Worm (Caenorhabditis elegans): Measurements from ENCODE around the gene snf-9.

snf-9 gene

ce11 chrIV:17308211-17308610, 3.7 kb upstream of the snf-9 start, which contains the start of gene T28F3.9:
Gene T28F3.9, plus strand, starts transcription at chrIV:17308511.
- no peak for TF ChIP-seq unc-62 (GFP tag; optimal IDR thresholded peaks at IDR 0.05)

DNA sequence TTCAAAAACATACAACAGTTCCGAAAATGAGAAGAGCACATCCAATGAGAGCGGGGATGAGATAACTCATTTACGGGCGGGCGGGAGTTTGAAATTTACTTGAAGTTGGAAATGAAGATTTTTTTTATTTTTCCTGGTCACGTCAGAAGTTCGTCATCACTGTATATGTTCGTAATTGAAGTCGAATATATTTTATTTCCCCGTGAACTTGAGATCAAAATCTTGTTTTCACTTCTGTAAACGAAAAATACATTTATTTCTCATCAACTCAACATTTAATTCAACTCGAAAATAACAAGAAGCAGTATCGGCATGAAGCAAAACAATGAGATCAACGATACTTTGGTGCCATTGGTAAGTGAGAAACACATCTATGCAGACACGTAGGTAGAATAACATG, 4.5 kb downstream of the snf-9 start, which contains the start of gene C49C3.20:
TSS of gene C49C3.20 (minus strand) at position 101 of the 400 bp plus-strand sequence.
- no peak for TF ChIP-seq unc-62 (GFP tag; optimal IDR thresholded peaks at IDR 0.05)

- no peak for TF ChIP-seq unc-62 (GFP tag; optimal IDR thresholded peaks at IDR 0.05)
These were observed 8.5 kb downstream of the snf-9 start, which contains the start of gene C49C3.4 for ce11 chrIV:17320445-17320844. Gene C49C3.4, plus strand, starts transcription at chrIV:17320795.

ce11 chrIV:17328834-17329233, 16.9 kb downstream of the snf-9 start, which contains the start of gene ceh-88:
Gene ceh-88, plus strand, starts transcription at chrIV:17329188.
- TF ChIP-seq unc-62 (GFP tag; optimal IDR thresholded peaks at IDR 0.05) = no peak

- TF ChIP-seq unc-62 (GFP tag; optimal IDR thresholded peaks at IDR 0.05) = no peak
These were observed 19.2 kb downstream of the snf-9 start, which contains the start of gene C49C3.6 for ce11 chrIV:17331100-17331577. Gene C49C3.6, plus strand, starts transcription at chrIV:17331527.

ce11 chrIV:17332261-17332660, 20.3 kb downstream of the snf-9 start, which contains the start of gene C49C3.7:
Gene C49C3.7, plus strand, starts transcription at chrIV:17332561.
- TF ChIP-seq unc-62 (GFP tag; optimal IDR thresholded peaks at IDR 0.05) = no peak

DNA sequence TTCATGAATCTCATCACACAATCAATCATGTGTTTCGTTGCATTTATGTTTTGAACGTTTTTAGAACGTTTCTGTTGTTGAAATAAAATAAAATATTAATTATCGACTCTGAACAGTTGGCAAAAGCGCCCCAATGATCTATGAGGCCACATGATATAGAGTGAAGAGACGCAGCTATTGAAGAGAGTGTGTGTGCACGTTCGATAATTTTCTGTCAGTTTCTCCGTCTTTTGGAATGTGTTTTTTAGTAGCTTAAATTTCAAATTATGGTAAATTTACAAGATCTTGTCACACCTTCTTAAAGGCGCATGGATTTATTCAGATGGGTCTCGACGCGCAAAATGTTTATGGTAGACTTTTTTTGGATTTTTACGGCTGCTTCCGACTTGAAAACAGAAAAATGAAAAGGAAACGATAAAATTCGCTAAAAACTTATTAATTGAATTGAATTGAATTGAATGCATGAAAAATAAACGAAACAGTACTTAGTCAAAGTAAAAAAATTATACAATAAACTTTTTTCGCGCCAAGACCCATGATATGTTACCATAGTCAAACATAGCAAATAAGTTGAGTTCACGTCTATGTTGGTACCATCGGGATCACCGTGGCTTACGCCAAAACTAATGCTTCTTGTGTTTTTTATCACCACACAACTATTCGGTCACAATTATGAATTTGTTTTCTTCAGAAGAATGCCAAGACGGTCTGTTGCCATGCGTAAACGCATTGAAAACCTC, 21.8 kb downstream of the snf-9 start, which contains the start of gene C49C3.15:
TSS of gene C49C3.15 (plus strand) at position 690 of the 740 bp plus-strand sequence.
- no peak for TF ChIP-seq unc-62 (GFP tag; optimal IDR thresholded peaks at IDR 0.05)

- no peak for TF ChIP-seq unc-62 (GFP tag; optimal IDR thresholded peaks at IDR 0.05)
These were observed 23.1 kb downstream of the snf-9 start, which contains the start of gene C49C3.8 for ce11 chrIV:17335031-17335430. Gene C49C3.8, plus strand, starts transcription at chrIV:17335203.

- no peak for TF ChIP-seq unc-62 (GFP tag; optimal IDR thresholded peaks at IDR 0.05)
These were observed 27.1 kb downstream of the snf-9 start, which contains the start of gene C49C3.10 for ce11 chrIV:17338920-17339510. Gene C49C3.10, minus strand, starts transcription at chrIV:17338970.

ce11 chrIV:17341033-17341432, 29.1 kb downstream of the snf-9 start:
- TF ChIP-seq unc-62 (GFP tag; optimal IDR thresholded peaks at IDR 0.05) = no peak

DNA sequence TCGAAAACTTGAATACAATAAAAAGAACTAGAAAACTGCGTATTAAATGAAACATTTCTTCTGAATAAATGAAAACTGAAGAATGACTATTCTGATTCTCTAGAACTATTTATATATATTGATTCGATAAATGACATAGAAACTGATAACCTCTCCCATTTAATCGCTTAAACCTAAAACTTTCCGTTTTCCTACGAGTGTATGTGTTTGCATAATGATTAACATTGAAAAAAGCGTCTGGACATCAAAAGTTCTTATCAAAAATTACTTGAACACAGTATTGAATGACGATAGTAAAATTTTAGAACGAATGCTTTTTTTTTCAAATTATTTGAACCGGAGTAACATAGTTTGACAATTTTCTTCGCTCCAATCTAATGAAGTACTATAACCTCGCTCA, 30.2 kb downstream of the snf-9 start, which contains the start of gene C49C3.9:
TSS of gene C49C3.9 (minus strand) at position 136 of the 400 bp plus-strand sequence.
- no peak for TF ChIP-seq unc-62 (GFP tag; optimal IDR thresholded peaks at IDR 0.05)

ce11 chrIV:17342667-17343066, 30.7 kb downstream of the snf-9 start, which contains the start of gene C49C3.21:
Gene C49C3.21, plus strand, starts transcription at chrIV:17342967.
- TF ChIP-seq unc-62 (GFP tag; optimal IDR thresholded peaks at IDR 0.05) = no peak

- no peak for TF ChIP-seq unc-62 (GFP tag; optimal IDR thresholded peaks at IDR 0.05)
These were observed 31.5 kb downstream of the snf-9 start, which contains the start of gene C49C3.11 for ce11 chrIV:17343482-17343881. Gene C49C3.11, plus strand, starts transcription at chrIV:17343782.

- TF ChIP-seq unc-62 (GFP tag; optimal IDR thresholded peaks at IDR 0.05) = no peak
These were observed 34.8 kb downstream of the snf-9 start, which contains the start of the genes clec-197 and clec-198 for ce11 chrIV:17346599-17347218. Gene clec-197, minus strand, starts transcription at chrIV:17346699. Gene clec-198, plus strand, starts transcription at chrIV:17347168.

- no peak for TF ChIP-seq unc-62 (GFP tag; optimal IDR thresholded peaks at IDR 0.05)
These were observed 39.6 kb downstream of the snf-9 start, which contains the start of gene clec-199 for ce11 chrIV:17351586-17351985. Gene clec-199, plus strand, starts transcription at chrIV:17351886.

Measured in whole organism, dauer.